Worm (Caenorhabditis elegans): ENCODE measurements around the gene F53B1.2.

- TF ChIP-seq unc-39 (tag; optimal IDR thresholded peaks at IDR 0.05) (no peak), nhr-76 (tag; optimal IDR thresholded peaks at IDR 0.05) (no peak), nhr-12 (tag; optimal IDR thresholded peaks at IDR 0.05) (no peak), M03D4.4 (tag; optimal IDR thresholded peaks at IDR 0.05) (no peak)
Measured at ce11 chrX:2110603-2111327, 2.0 kb downstream of the F53B1.2 start.

All from whole organism, mixed stage, embryonic.